Worm (Caenorhabditis elegans) whole organism, L1 larva: ENCODE data around the gene rpi-2.
A peak's percentile ranks its signal among the peaks of the same experiment; 100 is the strongest.

Source experiments
- C04F5.9 ChIP-seq: sonication (generic microtip); optimal IDR thresholded peaks from 2 replicates; lab custom pipeline; 2016; ENCODE audit warnings: missing genetic modification characterization, missing compliant biosample characterization
- Y116A8C.19 ChIP-seq: sonication (generic microtip); optimal IDR thresholded peaks from 2 replicates; lab custom pipeline; 2016; ENCODE audit warnings: missing compliant biosample characterization, missing genetic modification characterization, borderline replicate concordance
- aha-1 ChIP-seq: fragments of 150-350 bp; optimal IDR thresholded peaks from 2 replicates; lab custom pipeline; 2014; ENCODE audit warnings: missing biosample characterization, missing genetic modification characterization
- blmp-1 ChIP-seq: fragments of 150-350 bp; optimal IDR thresholded peaks from 2 replicates; lab custom pipeline; 2014; ENCODE audit warnings: missing biosample characterization, missing genetic modification characterization
- ceh-63 ChIP-seq: fragments of 200-800 bp; sonication (Bioruptor generic); optimal IDR thresholded peaks from 2 replicates; lab custom pipeline; 2018; ENCODE audit warnings: mild to moderate bottlenecking, missing genetic modification characterization, missing compliant biosample characterization
- ceh-8 ChIP-seq: fragments of 200-800 bp; sonication (Bioruptor generic); optimal IDR thresholded peaks from 2 replicates; lab custom pipeline; 2018; ENCODE audit warnings: mild to moderate bottlenecking, missing genetic modification characterization, moderate library complexity, missing compliant biosample characterization
- ceh-82 ChIP-seq, 3 experiments: fragments of 150-350 bp in 1 of 3; sonication (generic microtip) in 2 of 3; optimal IDR thresholded peaks; 2 replicates each; lab custom pipeline; 2014 to 2017; ENCODE audit warnings: missing biosample characterization in 3 of 3, missing genetic modification characterization in 3 of 3
- ceh-88 ChIP-seq: fragments of 200-800 bp; sonication (Bioruptor generic); IDR thresholded peaks from 2 replicates; pipeline ENCODE4 v1.3.6; 2022; ENCODE audit warnings: missing genetic modification characterization, missing compliant biosample characterization
- ceh-90 ChIP-seq: sonication (generic microtip); optimal IDR thresholded peaks from 2 replicates; lab custom pipeline; 2016; ENCODE audit warnings: missing genetic modification characterization, missing compliant biosample characterization
- dsc-1 ChIP-seq: sonication (generic microtip); optimal IDR thresholded peaks from 2 replicates; lab custom pipeline; 2016; ENCODE audit warnings: mild to moderate bottlenecking, missing genetic modification characterization, missing compliant biosample characterization
- efl-1 ChIP-seq, 4 experiments: fragments of 150-350 bp; optimal IDR thresholded peaks in 3 of 4; peaks in 1 of 4; 1 replicate in 1 of 4; 2 replicates in 3 of 4; lab custom pipeline; 2014; ENCODE audit warnings: missing biosample characterization in 2 of 4, missing genetic modification characterization in 2 of 4, missing genetic modification reagents in 2 of 4
- efl-3 ChIP-seq: fragments of 200-800 bp; sonication (Bioruptor generic); optimal IDR thresholded peaks from 2 replicates; lab custom pipeline; 2018; ENCODE audit warnings: mild to moderate bottlenecking, missing genetic modification characterization, missing compliant biosample characterization
- egl-13 ChIP-seq: sonication (generic microtip); optimal IDR thresholded peaks from 2 replicates; lab custom pipeline; 2016; ENCODE audit warnings: missing genotype, missing genetic modification reagents, missing genetic modification characterization, missing compliant biosample characterization
- elt-3 ChIP-seq, 6 experiments: fragments of 150-350 bp in 1 of 6; sonication (generic microtip); optimal IDR thresholded peaks; 2 replicates each; lab custom pipeline; 2017 to 2018; ENCODE audit warnings: missing biosample characterization in 6 of 6, missing genetic modification characterization in 6 of 6, inconsistent platforms in 1 of 6
- fkh-10 ChIP-seq: sonication (generic microtip); optimal IDR thresholded peaks from 2 replicates; lab custom pipeline; 2017; ENCODE audit warnings: missing biosample characterization, missing genetic modification reagents, missing genetic modification characterization
- fkh-8 ChIP-seq: sonication (generic microtip); optimal IDR thresholded peaks from 2 replicates; lab custom pipeline; 2016; ENCODE audit warnings: mild to moderate bottlenecking, missing genetic modification characterization, missing compliant biosample characterization
- grh-1 ChIP-seq: fragments of 200-800 bp; sonication (Bioruptor generic); IDR thresholded peaks from 2 replicates; pipeline ENCODE4 v1.3.6; 2022; ENCODE audit warnings: missing genetic modification reagents, missing genetic modification characterization, missing compliant biosample characterization
- hlh-4 ChIP-seq: sonication (generic microtip); optimal IDR thresholded peaks from 2 replicates; lab custom pipeline; 2016; ENCODE audit warnings: mild to moderate bottlenecking, missing genetic modification characterization, missing compliant biosample characterization
- hpl-2 ChIP-seq: fragments of 150-350 bp; optimal IDR thresholded peaks from 2 replicates; lab custom pipeline; 2014; ENCODE audit warnings: missing biosample characterization, missing genetic modification reagents, missing genetic modification characterization
- lin-14 ChIP-seq: fragments of 200-800 bp; sonication (Bioruptor generic); optimal IDR thresholded peaks from 2 replicates; lab custom pipeline; 2018; ENCODE audit warnings: mild to moderate bottlenecking, missing genetic modification characterization, moderate library complexity, missing compliant biosample characterization
- lin-35 ChIP-seq, 2 experiments: fragments of 150-350 bp; optimal IDR thresholded peaks; 2 replicates each; lab custom pipeline; 2014; ENCODE audit warnings: missing biosample characterization in 2 of 2, missing genetic modification characterization in 2 of 2, missing genetic modification reagents in 2 of 2
- lir-3 ChIP-seq: sonication (generic microtip); optimal IDR thresholded peaks from 2 replicates; lab custom pipeline; 2016; ENCODE audit warnings: mild to moderate bottlenecking, missing genetic modification characterization, moderate library complexity, missing compliant biosample characterization; ENCODE audit not compliant: poor library complexity
- mdl-1 ChIP-seq, 2 experiments: fragments of 150-350 bp; optimal IDR thresholded peaks; 2 replicates each; lab custom pipeline; 2014 to 2017; ENCODE audit warnings: missing biosample characterization in 2 of 2, missing genetic modification characterization in 2 of 2, inconsistent platforms in 1 of 2
- mef-2 ChIP-seq: fragments of 150-350 bp; optimal IDR thresholded peaks from 2 replicates; lab custom pipeline; 2014; ENCODE audit warnings: missing biosample characterization, missing genetic modification characterization
- mep-1 ChIP-seq: fragments of 150-350 bp; optimal IDR thresholded peaks from 2 replicates; lab custom pipeline; 2014; ENCODE audit warnings: missing biosample characterization, missing genetic modification characterization
- nhr-11 ChIP-seq: fragments of 150-350 bp; optimal IDR thresholded peaks from 2 replicates; lab custom pipeline; 2014; ENCODE audit warnings: missing biosample characterization, missing genetic modification characterization
- nhr-12 ChIP-seq: sonication (generic microtip); optimal IDR thresholded peaks from 2 replicates; lab custom pipeline; 2017; ENCODE audit warnings: missing biosample characterization, missing genetic modification characterization
- nhr-20 ChIP-seq: sonication (generic microtip); optimal IDR thresholded peaks from 2 replicates; lab custom pipeline; 2016; ENCODE audit warnings: mild to moderate bottlenecking, missing genetic modification characterization, missing compliant biosample characterization
- nhr-28 ChIP-seq: fragments of 150-350 bp; optimal IDR thresholded peaks from 2 replicates; lab custom pipeline; 2014; ENCODE audit warnings: missing biosample characterization, missing genetic modification characterization
- nhr-47 ChIP-seq: sonication (generic microtip); optimal IDR thresholded peaks from 2 replicates; lab custom pipeline; 2016; ENCODE audit warnings: mild to moderate bottlenecking, missing genetic modification characterization, moderate library complexity, missing compliant biosample characterization
- nhr-71 ChIP-seq: sonication (generic microtip); optimal IDR thresholded peaks from 2 replicates; lab custom pipeline; 2016; ENCODE audit warnings: mild to moderate bottlenecking, missing genetic modification characterization, moderate library complexity, missing compliant biosample characterization
- nhr-76 ChIP-seq: sonication (generic microtip); optimal IDR thresholded peaks from 2 replicates; lab custom pipeline; 2017; ENCODE audit warnings: missing biosample characterization, missing genetic modification characterization
- nhr-84 ChIP-seq: sonication (generic microtip); optimal IDR thresholded peaks from 2 replicates; lab custom pipeline; 2017; ENCODE audit warnings: missing biosample characterization, missing genetic modification characterization
- nhr-85 ChIP-seq: sonication (generic microtip); peaks from one replicate; lab custom pipeline; 2016; ENCODE audit warnings: missing genetic modification characterization, inconsistent platforms, missing compliant biosample characterization
- nhr-90 ChIP-seq: sonication (generic microtip); optimal IDR thresholded peaks from 2 replicates; lab custom pipeline; 2016; ENCODE audit warnings: mild to moderate bottlenecking, missing genetic modification characterization, missing compliant biosample characterization; ENCODE audit not compliant: poor library complexity
- pag-3 ChIP-seq: sonication (generic microtip); optimal IDR thresholded peaks from 2 replicates; lab custom pipeline; 2017; ENCODE audit warnings: missing genetic modification characterization, mild to moderate bottlenecking, missing compliant biosample characterization, antibody characterized with exemption, borderline replicate concordance; ENCODE audit not compliant: insufficient read depth
- skn-1 ChIP-seq: fragments of 150-350 bp; optimal IDR thresholded peaks from 2 replicates; lab custom pipeline; 2014; ENCODE audit warnings: missing biosample characterization, missing genetic modification characterization
- snu-23 ChIP-seq: sonication (generic microtip); optimal IDR thresholded peaks from 2 replicates; lab custom pipeline; 2016; ENCODE audit warnings: missing genetic modification characterization, missing compliant biosample characterization
- sup-37 ChIP-seq: fragments of 200-800 bp; sonication (Bioruptor generic); optimal IDR thresholded peaks from 2 replicates; lab custom pipeline; 2018; ENCODE audit warnings: mild to moderate bottlenecking, missing genetic modification characterization, missing compliant biosample characterization
- swsn-7 ChIP-seq: sonication (generic microtip); optimal IDR thresholded peaks from 2 replicates; lab custom pipeline; 2016; ENCODE audit warnings: missing genetic modification characterization, missing compliant biosample characterization
- tbx-2 ChIP-seq: sonication (generic microtip); optimal IDR thresholded peaks from 2 replicates; lab custom pipeline; 2016; ENCODE audit warnings: missing genetic modification characterization, missing compliant biosample characterization
- tlp-1 ChIP-seq: fragments of 150-350 bp; optimal IDR thresholded peaks from 2 replicates; lab custom pipeline; 2014; ENCODE audit warnings: missing biosample characterization, missing genetic modification characterization
- unc-130 ChIP-seq: fragments of 150-350 bp; optimal IDR thresholded peaks from 2 replicates; lab custom pipeline; 2017; ENCODE audit warnings: missing biosample characterization, missing genetic modification characterization, inconsistent platforms
- unc-30 ChIP-seq: sonication (generic microtip); optimal IDR thresholded peaks from 2 replicates; lab custom pipeline; 2017; ENCODE audit warnings: missing biosample characterization, missing genetic modification characterization
- unc-62 ChIP-seq: fragments of 150-350 bp; optimal IDR thresholded peaks from 2 replicates; lab custom pipeline; 2014; ENCODE audit warnings: missing biosample characterization, missing genetic modification reagents, missing genetic modification characterization
- unc-86 ChIP-seq: sonication (generic microtip); optimal IDR thresholded peaks from 2 replicates; lab custom pipeline; 2016; ENCODE audit warnings: missing genetic modification characterization, missing compliant biosample characterization
- unc-98 ChIP-seq: fragments of 200-800 bp; sonication (Bioruptor generic); IDR thresholded peaks from 2 replicates; pipeline ENCODE4 v1.3.6; 2022; ENCODE audit warnings: missing genetic modification characterization, missing compliant biosample characterization
- vab-15 ChIP-seq: sonication (generic microtip); optimal IDR thresholded peaks from 2 replicates; lab custom pipeline; 2017; ENCODE audit warnings: missing genotype, mild to moderate bottlenecking, missing genetic modification characterization, missing compliant biosample characterization
- ztf-11 ChIP-seq, 2 experiments: sonication (generic microtip); optimal IDR thresholded peaks; 2 replicates each; lab custom pipeline; 2016 to 2017; ENCODE audit warnings: missing genetic modification characterization in 2 of 2, missing biosample characterization in 1 of 2, missing compliant biosample characterization in 1 of 2

The rpi-2 gene

DNA sequence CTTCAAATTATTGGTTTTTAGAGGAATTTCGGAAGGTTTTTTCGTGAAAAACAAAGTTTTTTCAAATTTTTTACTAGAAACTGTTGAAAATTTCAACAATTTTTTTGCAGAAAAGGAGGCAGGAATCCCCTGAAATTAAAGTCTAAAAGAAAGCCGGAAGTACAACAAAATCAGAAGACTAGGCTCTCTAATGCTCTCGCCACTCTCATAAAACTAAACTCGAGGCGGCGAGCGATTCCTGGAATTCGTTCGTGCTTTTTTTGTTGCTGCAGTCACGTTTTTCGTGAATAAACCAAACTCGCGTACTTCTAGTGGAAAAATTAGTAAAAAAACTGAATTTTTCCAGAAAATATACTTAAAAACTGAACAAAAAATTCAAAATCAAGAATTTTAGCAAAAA is 27.8 kb downstream of the rpi-2 start:
- TF ChIP-seq aha-1 (tag; lab: Kevin White, UChicago) = no peak
- no peak for TF ChIP-seq Y116A8C.19 (tag; lab: Kevin White, UChicago)
- peak; percentile 54 for TF ChIP-seq dsc-1 (tag; lab: Kevin White, UChicago)
- TF ChIP-seq mep-1 = no peak
- no peak for TF ChIP-seq pag-3
- TF ChIP-seq ceh-90 (tag; lab: Kevin White, UChicago) = no peak
- TF ChIP-seq nhr-20 (tag; lab: Kevin White, UChicago) = peak; percentile 39
- TF ChIP-seq elt-3 (tag; optimal IDR thresholded peaks at IDR 0.05; lab: Kevin White, UChicago) = no peak
- TF ChIP-seq fkh-10 = no peak
- no peak for TF ChIP-seq unc-86 (tag; lab: Kevin White, UChicago)
- no peak for TF ChIP-seq unc-130 (tag; lab: Kevin White, UChicago)
- no peak for TF ChIP-seq nhr-85 (tag; lab: Kevin White, UChicago)
- TF ChIP-seq nhr-71 (tag; lab: Kevin White, UChicago) = peak; percentile 53
- TF ChIP-seq ceh-82 (tag; optimal IDR thresholded peaks at IDR 0.05; lab: Kevin White, UChicago) = no peak
- TF ChIP-seq egl-13 = peak; percentile 60
- TF ChIP-seq lir-3 (tag; lab: Kevin White, UChicago) = no peak
- no peak for TF ChIP-seq nhr-28
- peak; percentile 89 for TF ChIP-seq fkh-8 (tag; lab: Kevin White, UChicago)
- TF ChIP-seq swsn-7 (tag; lab: Kevin White, UChicago) = peak; percentile 35
- peak; percentile 31 for TF ChIP-seq lin-14 (GFP tag; lab: Kevin White, UChicago)
- TF ChIP-seq nhr-47 (tag; lab: Kevin White, UChicago) = peak; percentile 69
- no peak for TF ChIP-seq efl-1 (optimal IDR thresholded peaks at IDR 0.05; lab: Kevin White, UChicago)
- peak in 1 of 2 experiments; percentile 89 for TF ChIP-seq efl-1 (GFP tag; optimal IDR thresholded peaks at IDR 0.05 in 1 of 2; lab: Kevin White, UChicago)
- no peak for TF ChIP-seq efl-3 (GFP tag; lab: Kevin White, UChicago)

DNA sequence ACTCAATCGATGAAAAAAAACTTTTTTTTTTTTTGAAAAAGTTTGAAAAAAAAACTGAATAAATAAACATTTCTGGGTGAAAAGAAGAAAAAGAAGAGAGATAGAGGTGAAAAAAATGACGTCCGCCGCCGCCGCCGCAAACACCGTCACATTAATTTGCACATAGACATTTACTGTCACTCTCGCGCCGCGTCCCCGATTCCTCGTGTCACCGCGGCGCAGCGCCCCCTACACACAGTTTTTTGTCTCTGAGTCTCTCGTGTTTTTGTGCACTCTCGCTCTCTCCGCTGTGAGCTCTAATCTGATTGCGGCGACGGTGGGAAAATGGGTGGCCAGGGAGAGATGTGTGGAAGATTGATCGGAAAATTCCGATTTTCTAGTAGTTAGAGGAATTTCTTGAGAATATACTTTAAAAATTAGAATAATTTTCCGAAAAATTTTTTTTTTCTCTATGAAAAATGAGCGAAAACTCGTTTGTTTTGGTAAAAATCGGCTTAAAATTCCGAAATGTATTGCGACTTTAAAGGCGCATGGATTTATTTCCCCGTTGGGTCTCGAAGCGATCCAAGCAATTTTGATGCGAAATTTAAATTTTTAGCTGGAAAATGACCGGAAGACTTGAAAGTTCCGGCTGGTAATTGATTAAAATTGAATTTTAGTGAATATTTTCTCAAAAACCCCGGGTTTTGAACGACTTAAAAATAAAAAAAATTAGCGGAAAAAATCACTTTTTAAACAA is 28.5 kb downstream of the rpi-2 start:
- no peak for TF ChIP-seq skn-1 (tag; lab: Kevin White, UChicago)
- TF ChIP-seq efl-1 (optimal IDR thresholded peaks at IDR 0.05; lab: Kevin White, UChicago) = peak; percentile 3 to 4
- TF ChIP-seq efl-1 (GFP tag; optimal IDR thresholded peaks at IDR 0.05 in 1 of 2; lab: Kevin White, UChicago) = peak; percentile 19 to 79
- TF ChIP-seq nhr-12 (tag; lab: Kevin White, UChicago) = no peak
- TF ChIP-seq dsc-1 (tag; lab: Kevin White, UChicago) = no peak
- TF ChIP-seq tbx-2 = no peak
- no peak for TF ChIP-seq hlh-4 (tag; lab: Kevin White, UChicago)
- no peak for TF ChIP-seq lir-3 (tag; lab: Kevin White, UChicago)
- no peak for TF ChIP-seq grh-1 (GFP tag; lab: Robert Waterston, UW)
- TF ChIP-seq ceh-90 (tag; lab: Kevin White, UChicago) = no peak
- no peak for TF ChIP-seq tlp-1 (tag; lab: Kevin White, UChicago)
- no peak for TF ChIP-seq mef-2
- TF ChIP-seq lin-35 (GFP tag; optimal IDR thresholded peaks at IDR 0.05; lab: Kevin White, UChicago) = peak in 1 of 2 experiments; percentile 2
- TF ChIP-seq fkh-8 (tag; lab: Kevin White, UChicago) = no peak
- TF ChIP-seq ztf-11 (tag; optimal IDR thresholded peaks at IDR 0.05; lab: Kevin White, UChicago) = no peak
- TF ChIP-seq nhr-76 = no peak
- no peak for TF ChIP-seq nhr-11
- TF ChIP-seq unc-30 (tag; lab: Kevin White, UChicago) = no peak
- no peak for TF ChIP-seq ceh-82 (tag; optimal IDR thresholded peaks at IDR 0.05; lab: Kevin White, UChicago)
- no peak for TF ChIP-seq fkh-10
- TF ChIP-seq nhr-90 (tag; lab: Kevin White, UChicago) = no peak
- no peak for TF ChIP-seq sup-37
- TF ChIP-seq C04F5.9 (tag; lab: Kevin White, UChicago) = no peak
- no peak for TF ChIP-seq ceh-88 (GFP tag; lab: Robert Waterston, UW)
- TF ChIP-seq hpl-2 (GFP tag; lab: Kevin White, UChicago) = no peak
- no peak for TF ChIP-seq ceh-63
- TF ChIP-seq unc-98 = no peak
- TF ChIP-seq ceh-8 (GFP tag; lab: Kevin White, UChicago) = no peak
- peak; percentile 9 for TF ChIP-seq snu-23
- TF ChIP-seq blmp-1 = peak; percentile 58
- TF ChIP-seq nhr-84 (tag; lab: Kevin White, UChicago) = no peak
- no peak for TF ChIP-seq unc-62 (GFP tag; lab: Kevin White, UChicago)
- no peak for TF ChIP-seq vab-15 (tag; lab: Kevin White, UChicago)
- TF ChIP-seq mdl-1 (tag; optimal IDR thresholded peaks at IDR 0.05; lab: Kevin White, UChicago) = peak in 1 of 2 experiments; percentile 23
- TF ChIP-seq mep-1 = no peak
